Worm (Caenorhabditis elegans) whole organism, mixed stage, embryonic: Measurements from ENCODE around the gene ttc-36.

ENCODE experiments used
- M03D4.4 ChIP-seq: sonication (generic microtip); optimal IDR thresholded peaks from 2 replicates; lab custom pipeline; 2017; ENCODE audit warnings: mild to moderate bottlenecking, missing genetic modification characterization, missing compliant biosample characterization
- blmp-1 ChIP-seq: fragments of 150-350 bp; optimal IDR thresholded peaks from 2 replicates; lab custom pipeline; 2014; ENCODE audit warnings: missing biosample characterization, missing genetic modification characterization
- ceh-39 ChIP-seq: fragments of 150-350 bp; optimal IDR thresholded peaks from 2 replicates; lab custom pipeline; 2014; ENCODE audit warnings: missing biosample characterization, missing genetic modification characterization
- ceh-43 ChIP-seq: fragments of 200-800 bp; sonication (Bioruptor generic); optimal IDR thresholded peaks from 2 replicates; lab custom pipeline; 2018; ENCODE audit warnings: mild to moderate bottlenecking, missing genetic modification characterization, moderate library complexity, missing compliant biosample characterization
- ceh-83 ChIP-seq: fragments of 200-800 bp; sonication (Bioruptor generic); optimal IDR thresholded peaks from 2 replicates; lab custom pipeline; 2018; ENCODE audit warnings: mild to moderate bottlenecking, missing genetic modification characterization, missing compliant biosample characterization
- elt-3 ChIP-seq: fragments of 150-350 bp; optimal IDR thresholded peaks from 2 replicates; lab custom pipeline; 2014; ENCODE audit warnings: missing biosample characterization, missing genetic modification characterization
- flh-1 ChIP-seq: fragments of 200-800 bp; sonication (Bioruptor generic); optimal IDR thresholded peaks from 2 replicates; lab custom pipeline; 2018; ENCODE audit warnings: mild to moderate bottlenecking, missing genetic modification characterization, moderate library complexity, missing compliant biosample characterization
- ham-2 ChIP-seq: fragments of 200-800 bp; sonication (Bioruptor generic); optimal IDR thresholded peaks from 2 replicates; lab custom pipeline; 2018; ENCODE audit warnings: mild to moderate bottlenecking, missing genetic modification characterization, missing compliant biosample characterization
- hlh-1 ChIP-seq: fragments of 150-350 bp; optimal IDR thresholded peaks from 2 replicates; lab custom pipeline; 2014; ENCODE audit warnings: missing biosample characterization, missing genetic modification reagents, missing genetic modification characterization
- lin-13 ChIP-seq: fragments of 150-350 bp; optimal IDR thresholded peaks from 2 replicates; lab custom pipeline; 2014; ENCODE audit warnings: missing biosample characterization, missing genetic modification characterization
- lsy-2 ChIP-seq: fragments of 150-350 bp; optimal IDR thresholded peaks from 2 replicates; lab custom pipeline; 2014; ENCODE audit warnings: missing biosample characterization, missing genetic modification characterization
- mab-5 ChIP-seq: fragments of 150-350 bp; optimal IDR thresholded peaks from 2 replicates; lab custom pipeline; 2014; ENCODE audit warnings: missing biosample characterization, missing genetic modification characterization
- mep-1 ChIP-seq: fragments of 150-350 bp; optimal IDR thresholded peaks from 2 replicates; lab custom pipeline; 2017; ENCODE audit warnings: missing biosample characterization, missing genetic modification reagents, missing genetic modification characterization, inconsistent platforms
- mls-2 ChIP-seq: sonication (generic microtip); optimal IDR thresholded peaks from 2 replicates; lab custom pipeline; 2016; ENCODE audit warnings: mild to moderate bottlenecking, missing genetic modification characterization, moderate library complexity, missing compliant biosample characterization
- nhr-12 ChIP-seq: fragments of 150-350 bp; optimal IDR thresholded peaks from 2 replicates; lab custom pipeline; 2014; ENCODE audit warnings: missing biosample characterization, missing genetic modification characterization
- nhr-2 ChIP-seq: fragments of 150-350 bp; optimal IDR thresholded peaks from 2 replicates; lab custom pipeline; 2014; ENCODE audit warnings: missing biosample characterization, missing genetic modification characterization
- nhr-237 ChIP-seq: fragments of 150-350 bp; optimal IDR thresholded peaks from 2 replicates; lab custom pipeline; 2014; ENCODE audit warnings: missing biosample characterization, missing genetic modification characterization
- nhr-28 ChIP-seq: fragments of 150-350 bp; optimal IDR thresholded peaks from 2 replicates; lab custom pipeline; 2014; ENCODE audit warnings: missing biosample characterization, missing genetic modification characterization
- nhr-76 ChIP-seq: sonication (generic microtip); optimal IDR thresholded peaks from 2 replicates; lab custom pipeline; 2017; ENCODE audit warnings: missing biosample characterization, missing genetic modification characterization
- pha-4 ChIP-seq: fragments of 150-350 bp; optimal IDR thresholded peaks from 2 replicates; lab custom pipeline; 2018; ENCODE audit warnings: missing biosample characterization, missing genetic modification reagents, missing genetic modification characterization
- sem-2 ChIP-seq: fragments of 200-800 bp; sonication (Bioruptor generic); optimal IDR thresholded peaks from 2 replicates; lab custom pipeline; 2018; ENCODE audit warnings: mild to moderate bottlenecking, missing genetic modification characterization, missing compliant biosample characterization
- snpc-4 ChIP-seq: fragments of 150-350 bp; optimal IDR thresholded peaks from 2 replicates; lab custom pipeline; 2014; ENCODE audit warnings: missing biosample characterization, missing genetic modification characterization
- sptf-1 ChIP-seq: sonication (generic microtip); optimal IDR thresholded peaks from 2 replicates; lab custom pipeline; 2017; ENCODE audit warnings: mild to moderate bottlenecking, missing genetic modification characterization, moderate library complexity, missing compliant biosample characterization
- tbx-8 ChIP-seq: fragments of 200-800 bp; sonication (Bioruptor generic); optimal IDR thresholded peaks from 2 replicates; lab custom pipeline; 2018; ENCODE audit warnings: mild to moderate bottlenecking, missing genetic modification characterization, moderate library complexity, missing compliant biosample characterization
- unc-120 ChIP-seq: sonication (generic microtip); optimal IDR thresholded peaks from 2 replicates; lab custom pipeline; 2017; ENCODE audit warnings: missing genetic modification characterization, missing compliant biosample characterization; ENCODE audit not compliant: poor library complexity, severe bottlenecking
- unc-39 ChIP-seq: fragments of 150-350 bp; optimal IDR thresholded peaks from 2 replicates; lab custom pipeline; 2014; ENCODE audit warnings: missing biosample characterization, missing genetic modification characterization
- unc-62 ChIP-seq: fragments of 150-350 bp; optimal IDR thresholded peaks from 2 replicates; lab custom pipeline; 2014; ENCODE audit warnings: missing biosample characterization, missing genetic modification reagents, missing genetic modification characterization
- zip-8 ChIP-seq: fragments of 150-350 bp; optimal IDR thresholded peaks from 2 replicates; lab custom pipeline; 2014; ENCODE audit warnings: missing biosample characterization, missing genetic modification characterization
- ztf-11 ChIP-seq: fragments of 150-350 bp; optimal IDR thresholded peaks from 2 replicates; lab custom pipeline; 2014; ENCODE audit warnings: missing biosample characterization, missing genetic modification characterization

Gene ttc-36

ce11 chrII:10012490-10012889 is 17.5 kb upstream of the ttc-36 start:
- no peak for TF ChIP-seq pha-4
- TF ChIP-seq unc-39 (tag; lab: Kevin White, UChicago): no peak
- no peak for TF ChIP-seq sem-2 (GFP tag; lab: Kevin White, UChicago)
- no peak for TF ChIP-seq nhr-76 (tag; lab: Kevin White, UChicago)
- TF ChIP-seq flh-1: no peak
- TF ChIP-seq tbx-8 (GFP tag; lab: Kevin White, UChicago): no peak
- no peak for TF ChIP-seq M03D4.4 (tag; lab: Kevin White, UChicago)
- TF ChIP-seq nhr-28: no peak
- no peak for TF ChIP-seq ceh-43 (GFP tag; lab: Kevin White, UChicago)
- no peak for TF ChIP-seq unc-62 (GFP tag; lab: Kevin White, UChicago)
- TF ChIP-seq ham-2 (GFP tag; lab: Kevin White, UChicago): no peak
- TF ChIP-seq lsy-2 (tag; lab: Kevin White, UChicago): no peak
- TF ChIP-seq ztf-11: no peak
- TF ChIP-seq elt-3 (tag; lab: Kevin White, UChicago): no peak
- no peak for TF ChIP-seq hlh-1
- no peak for TF ChIP-seq mab-5 (tag; lab: Kevin White, UChicago)
- no peak for TF ChIP-seq mep-1 (tag; lab: Kevin White, UChicago)
- TF ChIP-seq sptf-1 (tag; lab: Kevin White, UChicago): no peak
- no peak for TF ChIP-seq blmp-1 (tag; lab: Kevin White, UChicago)
- no peak for TF ChIP-seq nhr-12

DNA sequence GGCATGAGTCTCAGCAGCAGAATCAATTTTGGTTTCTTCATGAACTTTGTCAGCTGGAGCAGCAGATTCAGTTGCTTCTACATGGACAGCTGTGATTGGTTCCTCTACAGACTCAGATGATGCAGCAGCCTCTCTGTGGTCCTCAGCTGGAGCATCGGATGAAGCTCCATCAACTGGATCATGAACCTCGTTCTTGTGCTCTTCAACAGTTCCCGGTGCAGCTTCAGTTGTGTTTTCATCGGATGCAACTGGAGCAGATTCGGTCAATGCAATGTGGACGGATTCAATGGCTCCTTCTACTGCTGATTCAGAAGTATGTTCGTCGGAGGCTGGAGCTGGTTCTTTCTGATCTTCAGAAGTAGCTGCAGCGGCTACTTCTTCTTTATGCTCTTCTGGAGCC is 15.6 kb upstream of the ttc-36 start:
- no peak for TF ChIP-seq unc-39 (tag; lab: Kevin White, UChicago)
- TF ChIP-seq nhr-76 (tag; lab: Kevin White, UChicago): no peak
- no peak for TF ChIP-seq ham-2 (GFP tag; lab: Kevin White, UChicago)
- no peak for TF ChIP-seq mab-5 (tag; lab: Kevin White, UChicago)
- no peak for TF ChIP-seq pha-4
- no peak for TF ChIP-seq mep-1 (tag; lab: Kevin White, UChicago)
- TF ChIP-seq tbx-8 (GFP tag; lab: Kevin White, UChicago): no peak
- no peak for TF ChIP-seq ceh-83 (GFP tag; lab: Kevin White, UChicago)
- TF ChIP-seq lin-13 (tag; lab: Kevin White, UChicago): no peak
- TF ChIP-seq ceh-39 (tag; lab: Kevin White, UChicago): no peak
- TF ChIP-seq sem-2 (GFP tag; lab: Kevin White, UChicago): no peak
- no peak for TF ChIP-seq hlh-1
- TF ChIP-seq nhr-2 (tag; lab: Kevin White, UChicago): no peak
- no peak for TF ChIP-seq lsy-2 (tag; lab: Kevin White, UChicago)
- TF ChIP-seq zip-8: no peak
- no peak for TF ChIP-seq sptf-1 (tag; lab: Kevin White, UChicago)

DNA sequence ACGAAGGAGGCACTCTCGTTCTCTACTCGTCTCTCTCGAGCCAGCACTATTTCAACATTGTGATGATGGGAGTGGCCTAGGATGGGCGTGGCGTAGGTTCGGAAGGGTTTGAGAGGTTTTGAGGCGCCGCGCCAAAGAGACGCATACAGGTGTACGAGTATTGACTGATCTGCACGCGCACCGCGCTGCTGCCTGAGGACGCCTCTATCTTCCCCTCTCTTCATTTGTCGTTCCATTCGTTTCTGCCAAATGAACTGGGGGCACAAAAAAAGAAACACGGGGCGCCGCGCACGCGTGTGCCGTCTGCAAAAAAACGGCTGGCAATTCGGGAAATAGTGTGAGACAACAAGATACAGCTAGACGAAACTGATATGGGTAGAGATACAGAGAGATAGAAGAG is 14.0 kb upstream of the ttc-36 start, which contains the start of gene lec-2:
Gene lec-2, minus strand, starts transcription at position 171 of the 400 bp plus-strand sequence.
- TF ChIP-seq zip-8: no peak
- TF ChIP-seq mls-2: no peak
- no peak for TF ChIP-seq unc-120 (tag; lab: Kevin White, UChicago)
- TF ChIP-seq sem-2 (GFP tag; lab: Kevin White, UChicago): no peak
- no peak for TF ChIP-seq unc-39 (tag; lab: Kevin White, UChicago)
- TF ChIP-seq snpc-4: no peak
- no peak for TF ChIP-seq ceh-43 (GFP tag; lab: Kevin White, UChicago)
- TF ChIP-seq blmp-1 (tag; lab: Kevin White, UChicago): no peak
- TF ChIP-seq nhr-76 (tag; lab: Kevin White, UChicago): no peak
- TF ChIP-seq M03D4.4 (tag; lab: Kevin White, UChicago): no peak
- TF ChIP-seq mep-1 (tag; lab: Kevin White, UChicago): no peak
- TF ChIP-seq, all 35 proteins: peak for 0

- TF ChIP-seq nhr-76 (tag; lab: Kevin White, UChicago): no peak
- no peak for TF ChIP-seq unc-120 (tag; lab: Kevin White, UChicago)
- no peak for TF ChIP-seq elt-3 (tag; lab: Kevin White, UChicago)
- TF ChIP-seq nhr-237 (tag; lab: Kevin White, UChicago): no peak
- TF ChIP-seq mls-2: no peak
- no peak for TF ChIP-seq ztf-11
- TF ChIP-seq, all 35 proteins: peak for 0
Observed at ce11 chrII:10017528-10017927, 12.5 kb upstream of the ttc-36 start.

DNA sequence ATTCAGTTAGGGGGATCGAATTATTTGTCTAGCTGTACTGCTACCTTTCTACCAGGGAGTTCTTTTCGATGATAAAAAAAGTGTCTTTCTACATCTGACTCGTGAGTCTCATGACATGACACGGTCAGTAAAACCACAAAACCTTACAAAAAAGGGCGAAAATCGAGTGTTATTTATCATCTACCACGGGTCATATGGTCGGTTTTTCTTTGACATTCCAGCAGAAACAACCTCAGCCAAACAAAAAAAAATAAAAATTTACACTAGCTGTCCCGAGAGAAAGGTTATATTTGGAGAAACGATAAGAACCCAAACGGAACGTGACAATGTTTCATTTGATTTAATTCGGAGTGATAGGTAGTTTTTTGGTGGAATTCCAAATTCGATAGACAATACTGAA is 10.3 kb upstream of the ttc-36 start:
- TF ChIP-seq snpc-4 (no peak), nhr-76 (tag; lab: Kevin White, UChicago) (no peak), nhr-237 (tag; lab: Kevin White, UChicago) (no peak), unc-120 (tag; lab: Kevin White, UChicago) (no peak), mep-1 (tag; lab: Kevin White, UChicago) (no peak), elt-3 (tag; lab: Kevin White, UChicago) (no peak), flh-1 (no peak)
